Worm (Caenorhabditis elegans): ENCODE measurements around the gene gpa-2.

gpa-2 gene

ce11 chrV:8403152-8403551, 32.3 kb downstream of the gpa-2 start (continued):
- TF ChIP-seq dmd-6 (GFP tag; IDR thresholded peaks at IDR 0.05) = peak; percentile 60
- peak; percentile 41 for TF ChIP-seq mxl-3 (GFP tag; optimal IDR thresholded peaks at IDR 0.05)
- no peak for TF ChIP-seq T20F7.1 (GFP tag; optimal IDR thresholded peaks at IDR 0.05)
- peak; percentile 8 for TF ChIP-seq cey-2 (tag; optimal IDR thresholded peaks at IDR 0.05; ENCODE audit: borderline replicate concordance, insufficient read depth)
- no peak for TF ChIP-seq zag-1 (tag; optimal IDR thresholded peaks at IDR 0.05)
- no peak for TF ChIP-seq ztf-7 (tag; optimal IDR thresholded peaks at IDR 0.05)
- TF ChIP-seq egl-43 (GFP tag; IDR thresholded peaks at IDR 0.05) = no peak
- no peak for TF ChIP-seq fkh-10 (GFP tag; optimal IDR thresholded peaks at IDR 0.05)
- TF ChIP-seq hlh-11 (tag; optimal IDR thresholded peaks at IDR 0.05) = peak; percentile 80
- TF ChIP-seq F49E8.2 (tag; optimal IDR thresholded peaks at IDR 0.05; ENCODE audit: borderline replicate concordance) = no peak
- TF ChIP-seq F44E2.7 (GFP tag; IDR thresholded peaks at IDR 0.05) = no peak
- peak; percentile 46 for TF ChIP-seq dve-1 (tag; optimal IDR thresholded peaks at IDR 0.05; ENCODE audit: insufficient read depth)
- no peak for TF ChIP-seq ceh-62 (tag; optimal IDR thresholded peaks at IDR 0.05)
- no peak for TF ChIP-seq unc-130 (GFP tag; optimal IDR thresholded peaks at IDR 0.05)
- TF ChIP-seq tra-1 (GFP tag; IDR thresholded peaks at IDR 0.05) = 0 out of 2 replicates have a peak, but pooled peaks have one; percentile 47
- no peak for TF ChIP-seq T26A8.4 (GFP tag; IDR thresholded peaks at IDR 0.05)
- TF ChIP-seq skn-1 (tag; optimal IDR thresholded peaks at IDR 0.05) = no peak
- TF ChIP-seq mdl-1 (tag; optimal IDR thresholded peaks at IDR 0.05) = peak in 1 of 2 experiments; percentile 64
- TF ChIP-seq set-16 (GFP tag; IDR thresholded peaks at IDR 0.05) = no peak
- no peak for TF ChIP-seq daf-19 (GFP tag; conservative IDR thresholded peaks at IDR 0.05)
- no peak for TF ChIP-seq ceh-82 (tag; optimal IDR thresholded peaks at IDR 0.05)
- no peak for TF ChIP-seq lin-29 (GFP tag; IDR thresholded peaks at IDR 0.05)

ce11 chrV:8403916-8404315, 33.1 kb downstream of the gpa-2 start:
- TF ChIP-seq snpc-4 (tag; optimal IDR thresholded peaks at IDR 0.05) = no peak
- TF ChIP-seq daf-16 (GFP tag; optimal IDR thresholded peaks at IDR 0.05) = no peak
- TF ChIP-seq daf-16 (tag; optimal IDR thresholded peaks at IDR 0.05) = peak; percentile 55
- peak; percentile 41 for TF ChIP-seq dve-1 (tag; optimal IDR thresholded peaks at IDR 0.05; ENCODE audit: insufficient read depth)
- TF ChIP-seq nhr-11 (tag; optimal IDR thresholded peaks at IDR 0.05) = no peak
- TF ChIP-seq ztf-7 (tag; optimal IDR thresholded peaks at IDR 0.05) = no peak
- no peak for TF ChIP-seq nhr-10 (tag; optimal IDR thresholded peaks at IDR 0.05)
- TF ChIP-seq D1046.2 (GFP tag; IDR thresholded peaks at IDR 0.05) = no peak
- no peak for TF ChIP-seq lin-13 (GFP tag; optimal IDR thresholded peaks at IDR 0.05)
- peak; percentile 27 for TF ChIP-seq hlh-11 (tag; optimal IDR thresholded peaks at IDR 0.05)
- TF ChIP-seq pqm-1 (tag; optimal IDR thresholded peaks at IDR 0.05) = peak; percentile 4

ce11 chrV:8404339-8404738, 33.5 kb downstream of the gpa-2 start:
- peak; percentile 12 for TF ChIP-seq aha-1 (tag)
- TF ChIP-seq nhr-28 (tag; optimal IDR thresholded peaks at IDR 0.05) = peak; percentile 35
- TF ChIP-seq ama-1 (optimal IDR thresholded peaks at IDR 0.05) = no peak
- 0 out of 2 replicates have a peak, but pooled peaks have one; percentile 12 for TF ChIP-seq hmg-1.1 (GFP tag; IDR thresholded peaks at IDR 0.05)
- no peak for TF ChIP-seq Y105C5A.15 (GFP tag; IDR thresholded peaks at IDR 0.05)
- no peak for TF ChIP-seq Y48G9A.11 (GFP tag; IDR thresholded peaks at IDR 0.05)
- TF ChIP-seq Y5F2A.4 (GFP tag; optimal IDR thresholded peaks at IDR 0.05) = no peak
- no peak for TF ChIP-seq egl-43 (GFP tag; IDR thresholded peaks at IDR 0.05)
- TF ChIP-seq ctbp-1 (GFP tag; IDR thresholded peaks at IDR 0.05) = no peak
- no peak for TF ChIP-seq dpl-1 (GFP tag; optimal IDR thresholded peaks at IDR 0.05)
- no peak for TF ChIP-seq nhr-25 (tag; optimal IDR thresholded peaks at IDR 0.05; ENCODE audit: borderline replicate concordance, insufficient read depth)
